Worm (Caenorhabditis elegans) whole organism, L2 larva: Measurements from ENCODE around the gene pro-2.
A peak's percentile ranks its signal among the peaks of the same experiment; 100 is the strongest.

Source experiments
- C34F6.9 ChIP-seq: fragments of 150-350 bp; optimal IDR thresholded peaks from 2 replicates; lab custom pipeline; 2014; ENCODE audit warnings: missing biosample characterization, missing genetic modification characterization
- F13H6.1 ChIP-seq: sonication (generic microtip); optimal IDR thresholded peaks from 2 replicates; lab custom pipeline; 2016; ENCODE audit warnings: missing genetic modification characterization, missing compliant biosample characterization
- R02D3.7 ChIP-seq: fragments of 150-350 bp; optimal IDR thresholded peaks from 2 replicates; lab custom pipeline; 2014; ENCODE audit warnings: missing biosample characterization, missing genetic modification characterization
- Y55F3AM.14 ChIP-seq: fragments of 200-800 bp; sonication (Bioruptor generic); optimal IDR thresholded peaks from 2 replicates; lab custom pipeline; 2018; ENCODE audit warnings: mild to moderate bottlenecking, missing genetic modification characterization, missing compliant biosample characterization
- ZK546.5 ChIP-seq: sonication (generic microtip); optimal IDR thresholded peaks from 2 replicates; lab custom pipeline; 2017; ENCODE audit warnings: missing biosample characterization, missing genetic modification characterization
- alr-1 ChIP-seq: fragments of 150-350 bp; optimal IDR thresholded peaks from 2 replicates; lab custom pipeline; 2014; ENCODE audit warnings: missing biosample characterization, missing genetic modification characterization
- aly-2 ChIP-seq: fragments of 150-350 bp; optimal IDR thresholded peaks from 2 replicates; lab custom pipeline; 2014; ENCODE audit warnings: missing biosample characterization, missing genetic modification characterization
- ama-1 ChIP-seq: fragments of 150-350 bp; optimal IDR thresholded peaks from 2 replicates; lab custom pipeline; 2018; ENCODE audit warnings: inconsistent platforms
- blmp-1 ChIP-seq: sonication (generic microtip); optimal IDR thresholded peaks from 2 replicates; lab custom pipeline; 2017; ENCODE audit warnings: missing genetic modification characterization, mild to moderate bottlenecking, missing compliant biosample characterization, antibody characterized with exemption, moderate library complexity; ENCODE audit not compliant: insufficient read depth
- ceh-16 ChIP-seq: fragments of 150-350 bp; optimal IDR thresholded peaks from 2 replicates; lab custom pipeline; 2014; ENCODE audit warnings: missing biosample characterization, missing genetic modification characterization
- ceh-82 ChIP-seq: fragments of 150-350 bp; optimal IDR thresholded peaks from 2 replicates; lab custom pipeline; 2014; ENCODE audit warnings: missing biosample characterization, missing genetic modification characterization
- crh-2 ChIP-seq: sonication (generic microtip); optimal IDR thresholded peaks from 2 replicates; lab custom pipeline; 2017; ENCODE audit warnings: missing biosample characterization, missing genetic modification characterization
- dmd-4 ChIP-seq: sonication (generic microtip); optimal IDR thresholded peaks from 2 replicates; lab custom pipeline; 2017; ENCODE audit warnings: missing biosample characterization, missing genetic modification characterization
- egl-27 ChIP-seq: sonication (generic microtip); optimal IDR thresholded peaks from 3 replicates; lab custom pipeline; 2017; ENCODE audit warnings: missing biosample characterization, missing genetic modification reagents, missing genetic modification characterization
- elt-1 ChIP-seq: fragments of 150-350 bp; optimal IDR thresholded peaks from 2 replicates; lab custom pipeline; 2014; ENCODE audit warnings: missing biosample characterization, missing genetic modification characterization
- elt-3 ChIP-seq: sonication (generic microtip); optimal IDR thresholded peaks from 2 replicates; lab custom pipeline; 2017; ENCODE audit warnings: missing biosample characterization, missing genetic modification characterization
- fos-1 ChIP-seq: fragments of 150-350 bp; optimal IDR thresholded peaks from 2 replicates; lab custom pipeline; 2014; ENCODE audit warnings: missing biosample characterization, missing genetic modification characterization
- gmeb-1 ChIP-seq: fragments of 150-350 bp; optimal IDR thresholded peaks from 2 replicates; lab custom pipeline; 2014; ENCODE audit warnings: missing biosample characterization, missing genetic modification characterization
- lin-11 ChIP-seq: fragments of 150-350 bp; sonication (generic microtip); optimal IDR thresholded peaks from 2 replicates; lab custom pipeline; 2014; ENCODE audit warnings: missing biosample characterization, missing genetic modification characterization, inconsistent platforms, mixed read lengths
- lin-13 ChIP-seq: fragments of 150-350 bp; optimal IDR thresholded peaks from 2 replicates; lab custom pipeline; 2014; ENCODE audit warnings: missing biosample characterization, missing genetic modification reagents, missing genetic modification characterization
- lin-39 ChIP-seq: fragments of 150-350 bp; optimal IDR thresholded peaks from 2 replicates; lab custom pipeline; 2014; ENCODE audit warnings: missing biosample characterization, missing genetic modification reagents, missing genetic modification characterization
- lsy-2 ChIP-seq, 2 experiments: fragments of 150-350 bp in 1 of 2; sonication (generic microtip) in 1 of 2; optimal IDR thresholded peaks; 2 replicates each; lab custom pipeline; 2014 to 2017; ENCODE audit warnings: missing biosample characterization in 2 of 2, missing genetic modification characterization in 2 of 2
- mab-5 ChIP-seq: fragments of 150-350 bp; optimal IDR thresholded peaks from 2 replicates; lab custom pipeline; 2014; ENCODE audit warnings: missing biosample characterization, missing genetic modification characterization
- mbf-1 ChIP-seq: sonication (generic microtip); optimal IDR thresholded peaks from 2 replicates; lab custom pipeline; 2017; ENCODE audit warnings: missing biosample characterization, missing genetic modification characterization
- mdl-1 ChIP-seq, 2 experiments: fragments of 150-350 bp in 1 of 2; sonication (generic microtip) in 1 of 2; optimal IDR thresholded peaks; 2 replicates each; lab custom pipeline; 2017; ENCODE audit warnings: missing biosample characterization in 2 of 2, missing genetic modification characterization in 2 of 2
- nhr-10 ChIP-seq: sonication (generic microtip); optimal IDR thresholded peaks from 2 replicates; lab custom pipeline; 2017; ENCODE audit warnings: missing biosample characterization, missing genetic modification characterization
- nhr-11 ChIP-seq: fragments of 150-350 bp; optimal IDR thresholded peaks from 2 replicates; lab custom pipeline; 2014; ENCODE audit warnings: missing biosample characterization, missing genetic modification characterization
- nhr-12 ChIP-seq: fragments of 150-350 bp; optimal IDR thresholded peaks from 2 replicates; lab custom pipeline; 2014; ENCODE audit warnings: missing biosample characterization, missing genetic modification characterization
- nhr-129 ChIP-seq: fragments of 150-350 bp; optimal IDR thresholded peaks from 2 replicates; lab custom pipeline; 2014; ENCODE audit warnings: missing biosample characterization, missing genetic modification characterization
- nhr-21 ChIP-seq: fragments of 150-350 bp; optimal IDR thresholded peaks from 2 replicates; lab custom pipeline; 2014; ENCODE audit warnings: missing biosample characterization, missing genetic modification characterization
- nhr-23 ChIP-seq: fragments of 150-350 bp; optimal IDR thresholded peaks from 2 replicates; lab custom pipeline; 2014; ENCODE audit warnings: missing biosample characterization, missing genetic modification reagents, missing genetic modification characterization
- nhr-237 ChIP-seq: fragments of 150-350 bp; optimal IDR thresholded peaks from 2 replicates; lab custom pipeline; 2014; ENCODE audit warnings: missing biosample characterization, missing genetic modification characterization
- nhr-25 ChIP-seq: fragments of 150-350 bp; sonication (generic microtip); optimal IDR thresholded peaks from 3 replicates; lab custom pipeline; 2014; ENCODE audit warnings: missing biosample characterization, missing genetic modification characterization
- nhr-6 ChIP-seq: fragments of 150-350 bp; optimal IDR thresholded peaks from 2 replicates; lab custom pipeline; 2014; ENCODE audit warnings: missing biosample characterization, missing genetic modification characterization
- nhr-77 ChIP-seq: fragments of 150-350 bp; optimal IDR thresholded peaks from 2 replicates; lab custom pipeline; 2014; ENCODE audit warnings: missing biosample characterization, missing genetic modification characterization
- peb-1 ChIP-seq: fragments of 150-350 bp; optimal IDR thresholded peaks from 2 replicates; lab custom pipeline; 2014; ENCODE audit warnings: missing biosample characterization, missing genetic modification characterization
- sem-4 ChIP-seq: fragments of 150-350 bp; optimal IDR thresholded peaks from 2 replicates; lab custom pipeline; 2014; ENCODE audit warnings: missing biosample characterization, missing genetic modification reagents, missing genetic modification characterization
- skn-1 ChIP-seq: sonication (generic microtip); optimal IDR thresholded peaks from 2 replicates; lab custom pipeline; 2017; ENCODE audit warnings: missing biosample characterization, missing genetic modification characterization
- sma-3 ChIP-seq: sonication (generic microtip); optimal IDR thresholded peaks from 2 replicates; lab custom pipeline; 2016; ENCODE audit warnings: missing genetic modification reagents, missing genetic modification characterization, missing compliant biosample characterization
- sma-9 ChIP-seq, 2 experiments: fragments of 150-350 bp in 1 of 2; sonication (generic microtip) in 1 of 2; optimal IDR thresholded peaks; 2 replicates each; lab custom pipeline; 2014 to 2016; ENCODE audit warnings: missing genetic modification characterization in 2 of 2, mild to moderate bottlenecking in 1 of 2, missing biosample characterization in 1 of 2, missing compliant biosample characterization in 1 of 2, missing genetic modification reagents in 1 of 2, moderate library complexity in 1 of 2
- snpc-4 ChIP-seq: fragments of 150-350 bp; optimal IDR thresholded peaks from 2 replicates; lab custom pipeline; 2014; ENCODE audit warnings: missing biosample characterization, missing genetic modification characterization
- unc-39 ChIP-seq: fragments of 150-350 bp; optimal IDR thresholded peaks from 2 replicates; lab custom pipeline; 2014; ENCODE audit warnings: missing biosample characterization, missing genetic modification characterization
- unc-55 ChIP-seq: fragments of 150-350 bp; sonication (generic microtip); optimal IDR thresholded peaks from 3 replicates; lab custom pipeline; 2014; ENCODE audit warnings: missing biosample characterization, missing genetic modification reagents, missing genetic modification characterization
- unc-62 ChIP-seq: fragments of 150-350 bp; optimal IDR thresholded peaks from 2 replicates; lab custom pipeline; 2014; ENCODE audit warnings: missing biosample characterization, missing genetic modification reagents, missing genetic modification characterization
- zag-1 ChIP-seq: fragments of 150-350 bp; optimal IDR thresholded peaks from 2 replicates; lab custom pipeline; 2014; ENCODE audit warnings: missing biosample characterization, missing genetic modification characterization
- ztf-1 ChIP-seq: fragments of 200-800 bp; sonication (Bioruptor generic); conservative IDR thresholded peaks from 2 replicates; pipeline ENCODE4 v1.3.6; 2022; ENCODE audit warnings: missing genetic modification characterization, missing compliant biosample characterization
- ztf-11 ChIP-seq: sonication (generic microtip); optimal IDR thresholded peaks from 2 replicates; lab custom pipeline; 2017; ENCODE audit warnings: missing biosample characterization, missing genetic modification characterization
- ztf-4 ChIP-seq: fragments of 150-350 bp; optimal IDR thresholded peaks from 2 replicates; lab custom pipeline; 2014; ENCODE audit warnings: missing biosample characterization, missing genetic modification characterization

The pro-2 gene

DNA sequence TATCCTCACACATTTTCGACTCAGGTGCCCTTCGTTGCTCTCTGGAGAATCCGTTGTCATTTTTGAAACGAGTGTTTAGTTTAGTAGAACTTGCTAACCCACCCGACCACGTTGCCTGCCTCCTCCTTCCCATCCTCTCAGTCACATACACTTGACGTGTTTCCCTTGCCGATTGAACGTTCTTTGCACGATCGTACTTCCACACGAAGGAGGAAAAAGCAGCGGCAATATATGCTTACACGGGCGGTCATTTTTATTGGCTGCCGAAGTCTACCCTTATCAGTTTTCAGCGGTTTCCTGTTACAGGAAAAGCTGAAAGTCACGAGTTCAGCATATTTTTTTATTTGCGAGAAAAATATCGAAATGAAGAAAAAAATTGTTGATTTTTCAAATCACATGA, 44.9 kb upstream of the pro-2 start:
- TF ChIP-seq nhr-21 (tag; lab: Kevin White, UChicago), result peak; percentile 76
- peak; percentile 82 for TF ChIP-seq sma-9 (GFP tag; optimal IDR thresholded peaks at IDR 0.05; lab: Kevin White, UChicago)
- TF ChIP-seq sma-9 (tag; optimal IDR thresholded peaks at IDR 0.05; lab: Kevin White, UChicago), result no peak
- no peak for TF ChIP-seq ztf-11 (tag; lab: Kevin White, UChicago)
- TF ChIP-seq nhr-11 (tag; lab: Kevin White, UChicago), result no peak
- TF ChIP-seq fos-1, result peak; percentile 84
- TF ChIP-seq lin-11 (tag; lab: Kevin White, UChicago), result no peak
- TF ChIP-seq crh-2 (tag; lab: Kevin White, UChicago), result peak; percentile 65
- TF ChIP-seq skn-1, result no peak
- peak in 1 of 2 experiments; percentile 64 for TF ChIP-seq mdl-1 (tag; optimal IDR thresholded peaks at IDR 0.05; lab: Kevin White, UChicago)
- TF ChIP-seq sma-3, result peak; percentile 11
- TF ChIP-seq nhr-25, result peak; percentile 68
- TF ChIP-seq F13H6.1 (tag; lab: Kevin White, UChicago), result peak; percentile 80
- no peak for TF ChIP-seq alr-1 (tag; lab: Kevin White, UChicago)
- no peak for TF ChIP-seq nhr-77
- peak; percentile 8 for TF ChIP-seq egl-27 (tag; lab: Kevin White, UChicago)
- no peak for TF ChIP-seq ztf-4 (tag; lab: Kevin White, UChicago)
- TF ChIP-seq nhr-237 (tag; lab: Kevin White, UChicago), result no peak
- no peak for TF ChIP-seq lin-39
- TF ChIP-seq Y55F3AM.14 (GFP tag; lab: Kevin White, UChicago), result no peak
- TF ChIP-seq nhr-129, result peak; percentile 70
- TF ChIP-seq aly-2 (tag; lab: Kevin White, UChicago), result no peak
- no peak for TF ChIP-seq ZK546.5 (tag; lab: Kevin White, UChicago)
- TF ChIP-seq unc-62 (GFP tag; lab: Kevin White, UChicago), result no peak
- TF ChIP-seq gmeb-1, result peak; percentile 37
- TF ChIP-seq elt-1 (tag; lab: Kevin White, UChicago), result no peak
- no peak for TF ChIP-seq elt-3 (tag; lab: Kevin White, UChicago)
- no peak for TF ChIP-seq dmd-4 (tag; lab: Kevin White, UChicago)

ce11 chrII:10389038-10389437, 44.1 kb upstream of the pro-2 start:
- TF ChIP-seq ztf-1 (GFP tag; lab: Robert Waterston, UW), result no peak
- peak; percentile 86 for TF ChIP-seq blmp-1 (tag; lab: Kevin White, UChicago)
- no peak for TF ChIP-seq nhr-10
- peak; percentile 61 for TF ChIP-seq ama-1 (lab: Kevin White, UChicago)
- peak; percentile 89 for TF ChIP-seq sma-9 (GFP tag; optimal IDR thresholded peaks at IDR 0.05; lab: Kevin White, UChicago)
- TF ChIP-seq sma-9 (tag; optimal IDR thresholded peaks at IDR 0.05; lab: Kevin White, UChicago), result no peak
- no peak for TF ChIP-seq dmd-4 (tag; lab: Kevin White, UChicago)
- TF ChIP-seq aly-2 (tag; lab: Kevin White, UChicago), result no peak
- TF ChIP-seq Y55F3AM.14 (GFP tag; lab: Kevin White, UChicago), result peak; percentile 34
- no peak for TF ChIP-seq nhr-77
- TF ChIP-seq snpc-4 (tag; lab: Kevin White, UChicago), result peak; percentile 17
- no peak for TF ChIP-seq elt-3 (tag; lab: Kevin White, UChicago)
- TF ChIP-seq unc-39, result no peak
- TF ChIP-seq unc-55, result no peak
- TF ChIP-seq lsy-2 (tag; optimal IDR thresholded peaks at IDR 0.05; lab: Kevin White, UChicago), result peak in 1 of 2 experiments; percentile 65
- TF ChIP-seq fos-1, result peak; percentile 71
- no peak for TF ChIP-seq ZK546.5 (tag; lab: Kevin White, UChicago)
- peak; percentile 67 for TF ChIP-seq nhr-6 (tag; lab: Kevin White, UChicago)
- no peak for TF ChIP-seq elt-1 (tag; lab: Kevin White, UChicago)
- no peak for TF ChIP-seq ztf-4 (tag; lab: Kevin White, UChicago)
- TF ChIP-seq nhr-25, result peak; percentile 83
- no peak for TF ChIP-seq ceh-16 (tag; lab: Kevin White, UChicago)
- TF ChIP-seq unc-62 (GFP tag; lab: Kevin White, UChicago), result no peak
- no peak for TF ChIP-seq nhr-23 (tag; lab: Kevin White, UChicago)
- no peak for TF ChIP-seq mbf-1
- peak; percentile 74 for TF ChIP-seq crh-2 (tag; lab: Kevin White, UChicago)
- no peak for TF ChIP-seq lin-39
- no peak for TF ChIP-seq ceh-82
- TF ChIP-seq mdl-1 (tag; optimal IDR thresholded peaks at IDR 0.05; lab: Kevin White, UChicago), result peak; percentile 55 to 58
- TF ChIP-seq R02D3.7 (tag; lab: Kevin White, UChicago), result no peak
- TF ChIP-seq ztf-11 (tag; lab: Kevin White, UChicago), result no peak
- TF ChIP-seq nhr-21 (tag; lab: Kevin White, UChicago), result peak; percentile 86
- peak; percentile 79 for TF ChIP-seq F13H6.1 (tag; lab: Kevin White, UChicago)
- no peak for TF ChIP-seq nhr-11 (tag; lab: Kevin White, UChicago)
- TF ChIP-seq egl-27 (tag; lab: Kevin White, UChicago), result no peak
- peak; percentile 39 for TF ChIP-seq sem-4 (tag; lab: Kevin White, UChicago)
- no peak for TF ChIP-seq zag-1
- peak; percentile 52 for TF ChIP-seq lin-13 (GFP tag; lab: Kevin White, UChicago)
- TF ChIP-seq mab-5 (tag; lab: Kevin White, UChicago), result no peak
- TF ChIP-seq lin-11 (tag; lab: Kevin White, UChicago), result no peak
- peak; percentile 56 for TF ChIP-seq gmeb-1
- TF ChIP-seq sma-3, result peak; percentile 90
- TF ChIP-seq nhr-129, result peak; percentile 63
- no peak for TF ChIP-seq alr-1 (tag; lab: Kevin White, UChicago)
- no peak for TF ChIP-seq nhr-12 (tag; lab: Kevin White, UChicago)
- no peak for TF ChIP-seq peb-1
- TF ChIP-seq nhr-237 (tag; lab: Kevin White, UChicago), result no peak
- no peak for TF ChIP-seq skn-1
- peak; percentile 39 for TF ChIP-seq C34F6.9
- TF ChIP-seq, all 48 proteins: peak for 19
